Worm (Caenorhabditis elegans): ENCODE measurements around the gene sodh-2.

sodh-2 gene

ce11 chrV:11921229-11921628 lies 30.2 kb upstream of the sodh-2 start (continued):
- TF ChIP-seq Y75B8A.6 (GFP tag; IDR thresholded peaks at IDR 0.05), result 0 out of 2 replicates have a peak, but pooled peaks have one; percentile 51
- no peak for TF ChIP-seq lin-38 (GFP tag; IDR thresholded peaks at IDR 0.05)
- no peak for TF ChIP-seq ces-1 (GFP tag; optimal IDR thresholded peaks at IDR 0.05)
- no peak for TF ChIP-seq ztf-11 (tag; optimal IDR thresholded peaks at IDR 0.05)
- TF ChIP-seq arid-1 (GFP tag; conservative IDR thresholded peaks at IDR 0.05), result no peak
- no peak for TF ChIP-seq vab-7 (GFP tag; IDR thresholded peaks at IDR 0.05)

ce11 chrV:11919639-11920038 lies 28.6 kb upstream of the sodh-2 start:
- TF ChIP-seq nhr-6 (tag; optimal IDR thresholded peaks at IDR 0.05), result no peak
- no peak for TF ChIP-seq ztf-11 (tag; optimal IDR thresholded peaks at IDR 0.05)
- TF ChIP-seq hlh-11 (tag; optimal IDR thresholded peaks at IDR 0.05), result peak; percentile 12
- TF ChIP-seq nhr-41 (GFP tag; IDR thresholded peaks at IDR 0.05), result no peak
- TF ChIP-seq pqm-1 (tag; optimal IDR thresholded peaks at IDR 0.05), result no peak
- 0 out of 2 replicates have a peak, but pooled peaks have one; percentile 53 for TF ChIP-seq daf-19 (GFP tag; conservative IDR thresholded peaks at IDR 0.05)
- no peak for TF ChIP-seq hmg-1.1 (GFP tag; IDR thresholded peaks at IDR 0.05)
- TF ChIP-seq spr-3 (GFP tag; optimal IDR thresholded peaks at IDR 0.05), result no peak
- no peak for TF ChIP-seq zfp-2 (tag; optimal IDR thresholded peaks at IDR 0.05)
- no peak for TF ChIP-seq arid-1 (GFP tag; conservative IDR thresholded peaks at IDR 0.05)
- no peak for TF ChIP-seq lin-15B (tag; optimal IDR thresholded peaks at IDR 0.05)
- TF ChIP-seq jun-1 (tag; optimal IDR thresholded peaks at IDR 0.05), result no peak

ce11 chrV:11917186-11917585 lies 26.1 kb upstream of the sodh-2 start, which contains the start of gene R31.2:
Gene R31.2 (plus strand): TSS chrV:11917573.
- TF ChIP-seq nhr-28 (tag; optimal IDR thresholded peaks at IDR 0.05), result no peak
- TF ChIP-seq hlh-11 (tag; optimal IDR thresholded peaks at IDR 0.05), result no peak
- TF ChIP-seq lin-15B (tag; optimal IDR thresholded peaks at IDR 0.05), result no peak
- no peak for TF ChIP-seq gei-8 (GFP tag; optimal IDR thresholded peaks at IDR 0.05)
- no peak for TF ChIP-seq nhr-102 (tag; optimal IDR thresholded peaks at IDR 0.05)
- no peak for TF ChIP-seq ceh-62 (tag; optimal IDR thresholded peaks at IDR 0.05)
- TF ChIP-seq spr-3 (GFP tag; optimal IDR thresholded peaks at IDR 0.05), result no peak
- TF ChIP-seq mep-1 (tag; optimal IDR thresholded peaks at IDR 0.05), result no peak
- no peak for TF ChIP-seq D1046.2 (GFP tag; IDR thresholded peaks at IDR 0.05)
- no peak for TF ChIP-seq nhr-76 (tag; optimal IDR thresholded peaks at IDR 0.05)
- no peak for TF ChIP-seq ztf-11 (tag; optimal IDR thresholded peaks at IDR 0.05)
- no peak for TF ChIP-seq F26F4.8 (GFP tag; conservative IDR thresholded peaks at IDR 0.05)
- TF ChIP-seq R02D3.7 (tag; optimal IDR thresholded peaks at IDR 0.05), result no peak
- TF ChIP-seq zip-11 (GFP tag; IDR thresholded peaks at IDR 0.05), result no peak
- no peak for TF ChIP-seq hlh-30 (tag; optimal IDR thresholded peaks at IDR 0.05; ENCODE audit: insufficient read depth)

- TF ChIP-seq ceh-44 (GFP tag; IDR thresholded peaks at IDR 0.05) (no peak), daf-19 (GFP tag; conservative IDR thresholded peaks at IDR 0.05) (no peak), nhr-25 (tag; optimal IDR thresholded peaks at IDR 0.05; ENCODE audit: borderline replicate concordance, insufficient read depth) (no peak), Y5F2A.4 (GFP tag; optimal IDR thresholded peaks at IDR 0.05) (no peak), ceh-32 (tag; optimal IDR thresholded peaks at IDR 0.05; ENCODE audit: poor library complexity) (no peak), nhr-10 (tag; optimal IDR thresholded peaks at IDR 0.05) (no peak), unc-62 (GFP tag; optimal IDR thresholded peaks at IDR 0.05 in 1 of 2) (peak in 1 of 2 experiments; percentile 82), unc-62 (tag; optimal IDR thresholded peaks at IDR 0.05) (no peak)
These were observed 22.2 kb upstream of the sodh-2 start for ce11 chrV:11913283-11913682.

ce11 chrV:11905977-11906376 lies 14.9 kb upstream of the sodh-2 start:
- TF ChIP-seq mxl-3 (GFP tag; optimal IDR thresholded peaks at IDR 0.05), result no peak
- no peak for TF ChIP-seq mxl-2 (GFP tag; conservative IDR thresholded peaks at IDR 0.05)
- no peak for TF ChIP-seq F49E8.2 (tag; optimal IDR thresholded peaks at IDR 0.05; ENCODE audit: borderline replicate concordance)
- TF ChIP-seq aha-1 (tag), result peak; percentile 93

Measured in whole organism, L4 larva.